Fruit fly (Drosophila melanogaster) whole organism, embryonic: ENCODE data around the gene CG44158.
A peak's percentile ranks its signal among the peaks of the same experiment; 100 is the strongest.

Experiments used
- CG10209 ChIP-seq: fragments of 200-800 bp; sonication (Bioruptor generic); optimal IDR thresholded peaks from 3 replicates; lab custom pipeline; 2017; ENCODE audit warnings: missing biosample characterization, mild to moderate bottlenecking, missing genetic modification characterization, missing genetic modification reagents
- CG10431 ChIP-seq: fragments of 200-800 bp; sonication (Bioruptor generic); optimal IDR thresholded peaks from 3 replicates; lab custom pipeline; 2018; ENCODE audit warnings: missing biosample characterization, mild to moderate bottlenecking, missing genetic modification characterization
- CG10543 ChIP-seq: fragments of 200-800 bp; sonication (Bioruptor generic); optimal IDR thresholded peaks from 3 replicates; lab custom pipeline; 2017; ENCODE audit warnings: missing biosample characterization, mild to moderate bottlenecking, missing genetic modification characterization, moderate library complexity
- CG11093 ChIP-seq: fragments of 200-800 bp; sonication (Bioruptor generic); IDR thresholded peaks from 3 replicates; pipeline ENCODE4 v1.3.6; 2022; ENCODE audit warnings: missing biosample characterization, missing genetic modification characterization
- CG12219 ChIP-seq: fragments of 200-800 bp; sonication (Bioruptor generic); optimal IDR thresholded peaks from 3 replicates; lab custom pipeline; 2018; ENCODE audit warnings: missing biosample characterization, mild to moderate bottlenecking, missing genetic modification characterization
- CG12236 ChIP-seq: fragments of 200-800 bp; sonication (Bioruptor generic); optimal IDR thresholded peaks from 2 replicates; lab custom pipeline; 2016; ENCODE audit warnings: missing biosample characterization, missing genetic modification characterization
- CG12391 ChIP-seq: fragments of 200-800 bp; sonication (Bioruptor generic); optimal IDR thresholded peaks from 3 replicates; lab custom pipeline; 2018; ENCODE audit warnings: missing biosample characterization, mild to moderate bottlenecking, missing genetic modification characterization, moderate library complexity
- CG12744 ChIP-seq: fragments of 200-800 bp; sonication (Bioruptor generic); optimal IDR thresholded peaks from 2 replicates; lab custom pipeline; 2016; ENCODE audit warnings: missing biosample characterization, missing genetic modification characterization
- CG14014 ChIP-seq: fragments of 200-800 bp; sonication (Bioruptor generic); IDR thresholded peaks from 2 replicates; pipeline ENCODE4 v1.3.6; 2022; ENCODE audit warnings: missing biosample characterization, missing genetic modification characterization
- CG17612 ChIP-seq: fragments of 200-800 bp; sonication (Bioruptor generic); IDR thresholded peaks from 2 replicates; pipeline ENCODE4 v1.3.6; 2022; ENCODE audit warnings: missing biosample characterization, missing genetic modification characterization
- CG17912 ChIP-seq: fragments of 200-800 bp; sonication (Bioruptor generic); optimal IDR thresholded peaks from 2 replicates; lab custom pipeline; 2018; ENCODE audit warnings: missing biosample characterization, mild to moderate bottlenecking, missing genetic modification characterization
- CG3065 ChIP-seq: fragments of 200-800 bp; sonication (Bioruptor generic); optimal IDR thresholded peaks from 2 replicates; lab custom pipeline; 2016; ENCODE audit warnings: missing biosample characterization, missing genetic modification characterization
- CG32532 ChIP-seq: fragments of 200-800 bp; sonication (Bioruptor generic); IDR thresholded peaks from 2 replicates; pipeline ENCODE4 v1.3.6; 2022; ENCODE audit warnings: missing biosample characterization, missing genetic modification characterization
- CG34376 ChIP-seq: fragments of 200-800 bp; sonication (Bioruptor generic); optimal IDR thresholded peaks from 2 replicates; lab custom pipeline; 2018; ENCODE audit warnings: missing biosample characterization, mild to moderate bottlenecking, missing genetic modification characterization
- CG4404 ChIP-seq: fragments of 200-800 bp; sonication (Bioruptor generic); IDR thresholded peaks from 2 replicates; pipeline ENCODE4 v1.3.6; 2022; ENCODE audit warnings: missing biosample characterization, missing genetic modification characterization
- CG4730 ChIP-seq: fragments of 200-800 bp; sonication (Bioruptor generic); IDR thresholded peaks from 2 replicates; pipeline ENCODE4 v1.3.6; 2022; ENCODE audit warnings: missing biosample characterization, missing genetic modification characterization
- CG6272 ChIP-seq: fragments of 200-800 bp; sonication (Bioruptor generic); IDR thresholded peaks from 2 replicates; pipeline ENCODE4 v1.3.6; 2022; ENCODE audit warnings: missing biosample characterization, missing genetic modification characterization
- CG7372 ChIP-seq: fragments of 200-800 bp; sonication (Bioruptor generic); IDR thresholded peaks from 2 replicates; pipeline ENCODE4 v1.3.6; 2022; ENCODE audit warnings: missing biosample characterization, missing genetic modification characterization
- CG7556 ChIP-seq: fragments of 200-800 bp; sonication (Bioruptor generic); optimal IDR thresholded peaks from 2 replicates; lab custom pipeline; 2017; ENCODE audit warnings: missing biosample characterization, mild to moderate bottlenecking, missing genetic modification characterization
- Chrac-16 ChIP-seq: fragments of 200-800 bp; sonication (Bioruptor generic); optimal IDR thresholded peaks from 3 replicates; lab custom pipeline; 2016; ENCODE audit warnings: missing biosample characterization, missing genetic modification characterization
- CkIIα-i1 ChIP-seq: fragments of 200-800 bp; sonication (Bioruptor generic); IDR thresholded peaks from 2 replicates; pipeline ENCODE4 v1.3.6; 2022; ENCODE audit warnings: missing biosample characterization, missing genetic modification characterization
- Deaf1 ChIP-seq: fragments of 200-800 bp; optimal IDR thresholded peaks from 3 replicates; lab custom pipeline; 2019; ENCODE audit warnings: missing biosample characterization, mild to moderate bottlenecking, missing genetic modification characterization, moderate library complexity
- Dip2 ChIP-seq: fragments of 200-800 bp; sonication (Bioruptor generic); IDR thresholded peaks from 2 replicates; pipeline ENCODE4 v1.3.6; 2022; ENCODE audit warnings: missing biosample characterization, missing genetic modification characterization
- Doc2 ChIP-seq: fragments of 200-800 bp; sonication (Bioruptor generic); IDR thresholded peaks from 2 replicates; pipeline ENCODE4 v1.3.6; 2022; ENCODE audit warnings: missing biosample characterization, missing genetic modification characterization
- Gug ChIP-seq: fragments of 200-800 bp; sonication (Bioruptor generic); IDR thresholded peaks from 4 replicates; pipeline ENCODE4 v1.3.6; 2022; ENCODE audit warnings: missing biosample characterization, missing genetic modification characterization
- H15 ChIP-seq: fragments of 200-800 bp; sonication (Bioruptor generic); IDR thresholded peaks from 3 replicates; pipeline ENCODE4 v1.3.6; 2022; ENCODE audit warnings: missing biosample characterization, missing genetic modification characterization
- Hand ChIP-seq: fragments of 200-800 bp; sonication (Bioruptor generic); optimal IDR thresholded peaks from 2 replicates; lab custom pipeline; 2017; ENCODE audit warnings: mild to moderate bottlenecking, missing biosample characterization, missing genetic modification reagents, missing genetic modification characterization
- MTF-1 ChIP-seq: fragments of 200-800 bp; sonication (Bioruptor generic); optimal IDR thresholded peaks from 2 replicates; lab custom pipeline; 2018; ENCODE audit warnings: missing biosample characterization, mild to moderate bottlenecking, missing genetic modification characterization, borderline replicate concordance
- Mes4 ChIP-seq: fragments of 200-800 bp; sonication (Bioruptor generic); optimal IDR thresholded peaks from 2 replicates; lab custom pipeline; 2016; ENCODE audit warnings: missing biosample characterization, missing genetic modification characterization
- Neu2 ChIP-seq: fragments of 200-800 bp; sonication (Bioruptor generic); optimal IDR thresholded peaks from 3 replicates; lab custom pipeline; 2016; ENCODE audit warnings: missing biosample characterization, missing genetic modification characterization, borderline replicate concordance
- Oaz ChIP-seq: fragments of 200-800 bp; sonication (Bioruptor generic); IDR thresholded peaks from 2 replicates; pipeline ENCODE4 v1.3.6; 2022; ENCODE audit warnings: missing biosample characterization, missing genetic modification characterization
- Rx ChIP-seq: fragments of 200-800 bp; sonication (Bioruptor generic); IDR thresholded peaks from 2 replicates; pipeline ENCODE4 v1.3.6; 2022; ENCODE audit warnings: missing biosample characterization, missing genetic modification characterization
- ac ChIP-seq: fragments of 200-800 bp; sonication (Bioruptor generic); optimal IDR thresholded peaks from 3 replicates; lab custom pipeline; 2017; ENCODE audit warnings: missing biosample characterization, mild to moderate bottlenecking, missing genetic modification characterization
- ap ChIP-seq: fragments of 200-800 bp; sonication (Bioruptor generic); IDR thresholded peaks from 2 replicates; pipeline ENCODE4 v1.3.6; 2022; ENCODE audit warnings: missing biosample characterization, missing genetic modification characterization
- ash1 ChIP-seq: fragments of 200-800 bp; sonication (Bioruptor generic); optimal IDR thresholded peaks from 2 replicates; lab custom pipeline; 2018; ENCODE audit warnings: missing biosample characterization, mild to moderate bottlenecking, missing genetic modification characterization
- chif ChIP-seq, 2 experiments: fragments of 200-800 bp; sonication (Bioruptor generic); optimal IDR thresholded peaks; 3 replicates each; lab custom pipeline; 2016; ENCODE audit warnings: missing biosample characterization in 2 of 2, missing genetic modification characterization in 2 of 2
- croc ChIP-seq: fragments of 200-800 bp; sonication (Bioruptor generic); conservative IDR thresholded peaks from 3 replicates; pipeline ENCODE4 v1.3.6; 2022; ENCODE audit warnings: missing biosample characterization, missing genetic modification characterization
- eve ChIP-seq, 2 experiments: fragments of >200 bp; optimal IDR thresholded peaks; 2 replicates each; lab custom pipeline; 2017; ENCODE audit warnings: missing biosample characterization in 2 of 2, missing genetic modification characterization in 2 of 2
- fd102C ChIP-seq: fragments of 200-800 bp; sonication (Bioruptor generic); optimal IDR thresholded peaks from 2 replicates; lab custom pipeline; 2018; ENCODE audit warnings: missing biosample characterization, mild to moderate bottlenecking, missing genetic modification characterization, moderate library complexity
- fd64A ChIP-seq: fragments of 200-800 bp; sonication (Bioruptor generic); optimal IDR thresholded peaks from 3 replicates; lab custom pipeline; 2018; ENCODE audit warnings: missing biosample characterization, mild to moderate bottlenecking, missing genetic modification characterization
- fru ChIP-seq: fragments of >200 bp; optimal IDR thresholded peaks from 2 replicates; lab custom pipeline; 2017
- ftz-f1 ChIP-seq: fragments of 200-800 bp; sonication (Bioruptor generic); optimal IDR thresholded peaks from 2 replicates; lab custom pipeline; 2016; ENCODE audit warnings: missing biosample characterization, missing genetic modification characterization
- ham ChIP-seq: fragments of 200-800 bp; sonication (Bioruptor generic); IDR thresholded peaks from 2 replicates; pipeline ENCODE4 v1.3.6; 2022; ENCODE audit warnings: missing biosample characterization, missing genetic modification characterization
- lbe ChIP-seq: fragments of 200-800 bp; sonication (Bioruptor generic); optimal IDR thresholded peaks from 2 replicates; lab custom pipeline; 2016; ENCODE audit warnings: missing biosample characterization, mild to moderate bottlenecking, missing genetic modification characterization
- nerfin-1 ChIP-seq: fragments of 200-800 bp; sonication (Bioruptor generic); optimal IDR thresholded peaks from 3 replicates; lab custom pipeline; 2019; ENCODE audit warnings: missing biosample characterization, mild to moderate bottlenecking, missing genetic modification characterization, moderate library complexity
- phol ChIP-seq: fragments of 200-800 bp; sonication (Bioruptor generic); optimal IDR thresholded peaks from 3 replicates; lab custom pipeline; 2018; ENCODE audit warnings: missing biosample characterization, mild to moderate bottlenecking, missing genetic modification characterization, moderate library complexity
- schlank ChIP-seq: fragments of 200-800 bp; sonication (Bioruptor generic); optimal IDR thresholded peaks from 2 replicates; lab custom pipeline; 2018; ENCODE audit warnings: missing biosample characterization, mild to moderate bottlenecking, missing genetic modification characterization
- sens-2 ChIP-seq: fragments of 200-800 bp; sonication (Bioruptor generic); IDR thresholded peaks from 2 replicates; pipeline ENCODE4 v1.3.6; 2022; ENCODE audit warnings: missing biosample characterization, missing genetic modification characterization
- sr ChIP-seq: fragments of 200-800 bp; sonication (Bioruptor generic); IDR thresholded peaks from 3 replicates; pipeline ENCODE4 v1.3.6; 2022; ENCODE audit warnings: missing biosample characterization, missing genetic modification characterization
- sug ChIP-seq: fragments of 200-800 bp; optimal IDR thresholded peaks from 2 replicates; lab custom pipeline; 2019; ENCODE audit warnings: missing biosample characterization, mild to moderate bottlenecking, missing genetic modification characterization, moderate library complexity
- tin ChIP-seq: fragments of 200-800 bp; sonication (Bioruptor generic); optimal IDR thresholded peaks from 3 replicates; lab custom pipeline; 2016; ENCODE audit warnings: missing biosample characterization, missing genetic modification characterization
- vnd ChIP-seq: fragments of 200-800 bp; sonication (Bioruptor generic); IDR thresholded peaks from 3 replicates; pipeline ENCODE4 v1.3.6; 2022; ENCODE audit warnings: missing biosample characterization, missing genetic modification characterization; ENCODE audit not compliant: partially characterized antibody

CG44158 gene

DNA sequence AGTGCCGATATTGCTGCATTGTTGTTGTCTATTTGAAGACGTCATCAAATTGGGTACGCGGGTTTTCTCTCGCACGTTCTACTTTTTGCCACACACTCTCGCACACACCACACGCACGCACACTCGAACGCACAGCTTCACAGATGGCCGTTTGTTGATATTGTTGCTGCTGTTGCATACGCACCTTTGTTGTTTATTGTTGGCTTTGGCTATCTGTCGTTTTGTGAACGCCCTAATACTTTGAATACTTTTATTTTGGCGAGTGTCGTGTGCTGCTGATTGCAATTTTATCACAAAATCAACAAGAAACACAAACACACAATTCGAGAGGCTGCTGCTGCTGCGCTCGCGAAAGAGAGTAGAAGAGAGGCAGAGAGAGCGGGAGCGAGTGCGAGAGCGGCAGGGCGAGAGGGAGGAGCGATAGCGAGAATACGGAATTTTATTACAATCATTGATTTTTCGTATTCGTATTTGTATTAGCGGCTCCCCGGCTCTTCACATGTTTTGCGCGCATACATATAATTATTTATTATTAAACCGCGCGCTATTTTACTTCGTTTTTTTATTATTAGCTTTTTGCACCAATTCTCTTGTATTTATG lies 10.0 kb upstream of the CG44158 start (continued):
- peak; percentile 48 for TF ChIP-seq CG10543 (GFP tag; lab: Kevin White, UChicago)
- TF ChIP-seq tin (GFP tag; lab: Kevin White, UChicago), result no peak
- no peak for TF ChIP-seq Chrac-16 (GFP tag; lab: Kevin White, UChicago)
- TF ChIP-seq CkIIα-i1, result no peak
- TF ChIP-seq sr, result no peak
- peak; percentile 35 for TF ChIP-seq CG7556 (GFP tag; lab: Kevin White, UChicago)
- no peak for TF ChIP-seq CG4404 (GFP tag; lab: Robert Waterston, UW)
- peak; percentile 58 for TF ChIP-seq fd64A (GFP tag; lab: Kevin White, UChicago)
- TF ChIP-seq Hand, result peak; percentile 49
- TF ChIP-seq ftz-f1, result no peak
- no peak for TF ChIP-seq Deaf1 (tag; lab: Kevin White, UChicago)
- no peak for TF ChIP-seq Neu2 (GFP tag; lab: Kevin White, UChicago)
- TF ChIP-seq CG12391 (tag; lab: Kevin White, UChicago), result peak; percentile 25
- TF ChIP-seq chif (GFP tag; optimal IDR thresholded peaks at IDR 0.05; lab: Kevin White, UChicago), result no peak
- TF ChIP-seq CG11093 (GFP tag; lab: Robert Waterston, UW), result no peak
- TF ChIP-seq Oaz (GFP tag; lab: Robert Waterston, UW), result no peak
- no peak for TF ChIP-seq CG32532 (GFP tag; lab: Robert Waterston, UW)
- no peak for TF ChIP-seq ash1 (GFP tag; lab: Kevin White, UChicago)
- peak; percentile 48 for TF ChIP-seq MTF-1 (GFP tag; lab: Kevin White, UChicago)
- no peak for TF ChIP-seq CG14014 (GFP tag; lab: Robert Waterston, UW)
- TF ChIP-seq schlank (tag; lab: Kevin White, UChicago), result no peak
- TF ChIP-seq Rx (GFP tag; lab: Robert Waterston, UW), result no peak
- TF ChIP-seq CG12236, result peak; percentile 22
- TF ChIP-seq phol (tag; lab: Kevin White, UChicago), result peak; percentile 12
- TF ChIP-seq ac, result peak; percentile 61
- no peak for TF ChIP-seq CG7372 (GFP tag; lab: Robert Waterston, UW)
- TF ChIP-seq CG6272 (GFP tag; lab: Robert Waterston, UW), result no peak
- no peak for TF ChIP-seq fru
- peak; percentile 64 for TF ChIP-seq fd102C (GFP tag; lab: Kevin White, UChicago)
- peak; percentile 55 for TF ChIP-seq CG12219
- TF ChIP-seq CG4730, result no peak
- TF ChIP-seq CG10209 (GFP tag; lab: Kevin White, UChicago), result peak; percentile 34
- no peak for TF ChIP-seq eve (GFP tag; optimal IDR thresholded peaks at IDR 0.05; lab: Kevin White, UChicago)
- peak; percentile 39 for TF ChIP-seq CG12744 (GFP tag; lab: Kevin White, UChicago)
- no peak for TF ChIP-seq Gug (GFP tag; lab: Robert Waterston, UW)
- no peak for TF ChIP-seq Doc2 (GFP tag; lab: Robert Waterston, UW)
- TF ChIP-seq CG34376 (GFP tag; lab: Kevin White, UChicago), result peak; percentile 30
- TF ChIP-seq CG3065, result no peak
- TF ChIP-seq nerfin-1, result peak; percentile 71
- no peak for TF ChIP-seq vnd (GFP tag; lab: Robert Waterston, UW)
- peak; percentile 35 for TF ChIP-seq CG17912
- TF ChIP-seq Mes4 (GFP tag; lab: Kevin White, UChicago), result peak; percentile 38
- no peak for TF ChIP-seq CG10431 (GFP tag; lab: Kevin White, UChicago)
- no peak for TF ChIP-seq croc (GFP tag; lab: Robert Waterston, UW)
- peak; percentile 73 for TF ChIP-seq lbe
- TF ChIP-seq ap (GFP tag; lab: Robert Waterston, UW), result no peak
- TF ChIP-seq ham (GFP tag; lab: Robert Waterston, UW), result no peak
- no peak for TF ChIP-seq Dip2 (GFP tag; lab: Robert Waterston, UW)
- TF ChIP-seq CG17612, result no peak
- no peak for TF ChIP-seq sug (tag; lab: Kevin White, UChicago)
- TF ChIP-seq H15, result no peak
- TF ChIP-seq sens-2 (GFP tag; lab: Robert Waterston, UW), result no peak
